Worm (Caenorhabditis elegans): ENCODE data around the gene hif-1.

- TF ChIP-seq him-1 (tag; optimal IDR thresholded peaks at IDR 0.05) (no peak), W03F9.2 (tag; optimal IDR thresholded peaks at IDR 0.05) (no peak)
Measured at ce11 chrV:20832554-20832963, 52.4 kb downstream of the hif-1 start.

All from whole organism, L4/young adult.